ENCODE assay signal across 4 worm cellular contexts in the genomic region with DNA sequence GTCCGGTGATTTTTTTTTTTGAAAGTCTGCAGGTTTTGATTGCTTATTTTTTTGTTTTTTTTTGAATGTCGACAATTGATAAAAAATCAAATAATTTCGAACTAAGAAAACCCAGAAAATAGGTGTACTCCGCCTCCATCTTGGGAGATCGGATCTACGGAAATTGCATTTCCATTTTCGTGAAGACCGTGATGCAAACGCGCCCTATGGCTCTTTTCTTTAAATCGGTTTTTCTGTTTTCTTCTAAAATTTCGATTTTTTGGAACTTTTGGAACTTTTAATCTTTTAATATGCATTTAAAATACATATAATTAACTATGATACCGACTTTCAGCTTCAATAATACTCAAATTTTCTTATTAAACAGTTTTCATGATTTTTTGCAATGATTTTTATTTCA.
TF ChIP-seq lines count a peak whose summit lies in the region.

No protein-coding gene starts in this region.

TF ChIP-seq in whole organism, L2 larva, 48 proteins besides CTCF, POLR2A, EP300 and RAD21:
- no peak for TF ChIP-seq alr-1 (tag; optimal IDR thresholded peaks at IDR 0.05; lab: Kevin White, UChicago)
- no peak for TF ChIP-seq lin-11 (tag; optimal IDR thresholded peaks at IDR 0.05; lab: Kevin White, UChicago)
- peak; percentile 27 for TF ChIP-seq unc-55 (GFP tag; optimal IDR thresholded peaks at IDR 0.05; lab: Kevin White, UChicago)
- no peak for TF ChIP-seq lsy-2 (tag; optimal IDR thresholded peaks at IDR 0.05; lab: Kevin White, UChicago)
- TF ChIP-seq R02D3.7 (tag; optimal IDR thresholded peaks at IDR 0.05; lab: Kevin White, UChicago) = no peak

TF ChIP-seq in whole organism, L4 larva, 104 proteins besides CTCF, POLR2A, EP300 and RAD21:
- TF ChIP-seq lin-38 (GFP tag; IDR thresholded peaks at IDR 0.05; lab: Robert Waterston, UW) = peak; percentile 80
- no peak for TF ChIP-seq nhr-25 (tag; optimal IDR thresholded peaks at IDR 0.05; lab: Kevin White, UChicago; ENCODE audit: borderline replicate concordance, insufficient read depth)
- no peak for TF ChIP-seq hif-1 (tag; optimal IDR thresholded peaks at IDR 0.05; lab: Kevin White, UChicago)
- TF ChIP-seq mes-2 (tag; optimal IDR thresholded peaks at IDR 0.05; lab: Kevin White, UChicago; ENCODE audit: poor library complexity, severe bottlenecking) = peak; percentile 43
- no peak for TF ChIP-seq aly-2 (tag; optimal IDR thresholded peaks at IDR 0.05; lab: Kevin White, UChicago)
- TF ChIP-seq Y48G9A.11 (GFP tag; IDR thresholded peaks at IDR 0.05; lab: Robert Waterston, UW) = no peak
- TF ChIP-seq zfp-2 (tag; optimal IDR thresholded peaks at IDR 0.05; lab: Kevin White, UChicago) = no peak
- TF ChIP-seq spr-3 (GFP tag; optimal IDR thresholded peaks at IDR 0.05; lab: Kevin White, UChicago) = no peak
TF ChIP-seq in whole organism, L4 larva: peak in this region for 2.

TF ChIP-seq in whole organism, early embryonic, 17 proteins besides CTCF, POLR2A, EP300 and RAD21:
- TF ChIP-seq ceh-13 (GFP tag; optimal IDR thresholded peaks at IDR 0.05; lab: Kevin White, UChicago) (no peak), ama-1 (optimal IDR thresholded peaks at IDR 0.05; lab: Kevin White, UChicago) (no peak), ceh-36 (tag; optimal IDR thresholded peaks at IDR 0.05; lab: Kevin White, UChicago) (peak; percentile 6), tbx-11 (GFP tag; IDR thresholded peaks at IDR 0.05; lab: Robert Waterston, UW) (no peak), hmbx-1 (tag; optimal IDR thresholded peaks at IDR 0.05; lab: Kevin White, UChicago) (no peak)

TF ChIP-seq in whole organism, young adult, 124 proteins besides CTCF, POLR2A, EP300 and RAD21:
- TF ChIP-seq aptf-2 (GFP tag; conservative IDR thresholded peaks at IDR 0.05; lab: Robert Waterston, UW) (no peak), mcd-1 (GFP tag; IDR thresholded peaks at IDR 0.05; lab: Robert Waterston, UW) (peak; percentile 55), snpc-1.1 (tag; optimal IDR thresholded peaks at IDR 0.05; lab: Kevin White, UChicago; ENCODE audit: insufficient read depth) (no peak), snpc-4 (GFP tag; optimal IDR thresholded peaks at IDR 0.05; lab: Kevin White, UChicago) (no peak), snpc-4 (tag; optimal IDR thresholded peaks at IDR 0.05; lab: Kevin White, UChicago) (peak in 1 of 4 experiments; percentile 7), ekl-4 (GFP tag; IDR thresholded peaks at IDR 0.05; lab: Robert Waterston, UW) (no peak), ceh-40 (GFP tag; IDR thresholded peaks at IDR 0.05; lab: Robert Waterston, UW) (no peak), K12H6.12 (tag; optimal IDR thresholded peaks at IDR 0.05; lab: Kevin White, UChicago) (no peak), ceh-100 (GFP tag; IDR thresholded peaks at IDR 0.05; lab: Robert Waterston, UW) (peak; percentile 86)
